Fruit fly (Drosophila melanogaster) Kc167 (cell line): ENCODE measurements around the gene CG43737.

ENCODE experiments used
- Sin3A ChIP-seq: fragments of >200 bp; optimal IDR thresholded peaks from 2 replicates; lab custom pipeline; 2018; ENCODE audit warnings: missing external identifiers
- insv ChIP-seq: fragments of >200 bp; optimal IDR thresholded peaks from 3 replicates; lab custom pipeline; 2018; ENCODE audit warnings: missing external identifiers
- psq ChIP-seq: fragments of >200 bp; optimal IDR thresholded peaks from 2 replicates; lab custom pipeline; 2017; ENCODE audit warnings: missing external identifiers

DNA sequence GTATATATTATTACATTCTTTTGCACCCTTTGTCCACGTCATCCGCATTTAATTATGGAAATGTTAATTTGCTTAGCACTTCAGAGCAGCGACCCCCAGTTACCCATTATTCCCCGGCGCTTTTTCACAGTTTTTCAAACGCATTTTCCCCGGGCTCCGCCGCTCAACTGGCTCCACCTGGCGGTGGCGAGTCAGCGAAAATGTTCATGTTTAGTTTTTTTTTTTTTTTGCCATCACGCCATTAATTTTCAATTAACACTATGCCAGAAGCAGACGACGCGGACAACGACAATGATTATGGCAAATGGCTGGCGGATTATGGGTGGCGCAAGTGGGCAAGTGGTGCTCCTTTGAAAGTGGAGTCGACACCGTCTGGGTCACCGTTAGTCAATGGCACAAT is 28.4 kb downstream of the CG43737 start:
- TF ChIP-seq psq (lab: Kevin White, UChicago), result no peak
- TF ChIP-seq insv, result no peak
- TF ChIP-seq Sin3A, result no peak
